Fruit fly (Drosophila melanogaster) ovary, adult (tissue): Measurements from ENCODE around the gene mad2.

Experiments
- CG17801 ChIP-seq: fragments of 200-800 bp; optimal IDR thresholded peaks from 2 replicates; lab custom pipeline; 2019; ENCODE audit warnings: missing biosample characterization, mild to moderate bottlenecking, missing genetic modification characterization, moderate library complexity; ENCODE audit not compliant: partially characterized antibody

The mad2 gene

DNA sequence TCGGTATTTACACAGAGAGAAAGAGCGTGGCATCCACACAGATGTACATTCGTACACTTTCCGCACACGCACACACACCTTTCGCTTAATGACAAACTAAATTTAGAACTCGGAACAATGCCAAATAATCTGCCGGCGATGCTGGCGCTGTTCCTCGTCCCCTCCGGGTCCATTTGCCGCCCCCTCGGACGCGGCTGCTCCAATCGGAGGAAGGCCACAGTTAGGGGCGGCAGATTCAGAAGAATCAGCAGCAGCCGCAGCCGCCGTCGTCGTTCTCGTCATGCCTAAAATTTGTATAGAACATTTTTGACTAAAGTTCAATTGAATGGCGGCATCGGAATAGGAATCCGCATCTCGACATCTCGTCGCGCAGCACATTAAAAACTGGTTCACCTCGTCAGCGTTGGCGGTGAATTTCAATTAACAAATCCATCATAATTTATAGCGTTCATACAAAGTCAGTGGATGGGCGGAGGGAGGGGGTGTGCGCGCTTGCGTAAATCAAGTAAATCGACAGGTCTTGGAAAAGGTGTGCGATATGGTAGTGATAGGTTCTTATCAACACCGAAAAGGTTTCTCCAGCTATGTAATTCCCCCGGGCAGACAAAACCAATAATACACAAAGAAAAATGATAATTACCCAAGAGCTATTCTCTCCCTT lies 4.2 kb downstream of the mad2 start:
- TF ChIP-seq CG17801, result no peak

DNA sequence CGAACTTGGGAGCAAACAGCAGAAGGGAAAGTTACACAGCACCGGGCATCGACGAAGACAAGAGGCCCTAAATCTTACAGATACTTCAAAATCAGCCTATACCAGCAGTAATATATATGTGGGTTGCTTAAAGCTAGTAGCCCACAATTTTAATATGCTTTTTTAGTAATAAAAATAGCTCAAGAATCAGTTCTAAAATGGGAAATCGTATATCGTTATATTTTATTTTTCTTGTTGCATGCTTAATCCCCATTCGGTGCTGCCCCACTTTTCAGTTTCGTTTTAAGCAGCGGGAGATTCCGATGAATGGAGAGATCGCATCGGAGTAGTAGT lies 4.8 kb downstream of the mad2 start:
- TF ChIP-seq CG17801, result no peak

DNA sequence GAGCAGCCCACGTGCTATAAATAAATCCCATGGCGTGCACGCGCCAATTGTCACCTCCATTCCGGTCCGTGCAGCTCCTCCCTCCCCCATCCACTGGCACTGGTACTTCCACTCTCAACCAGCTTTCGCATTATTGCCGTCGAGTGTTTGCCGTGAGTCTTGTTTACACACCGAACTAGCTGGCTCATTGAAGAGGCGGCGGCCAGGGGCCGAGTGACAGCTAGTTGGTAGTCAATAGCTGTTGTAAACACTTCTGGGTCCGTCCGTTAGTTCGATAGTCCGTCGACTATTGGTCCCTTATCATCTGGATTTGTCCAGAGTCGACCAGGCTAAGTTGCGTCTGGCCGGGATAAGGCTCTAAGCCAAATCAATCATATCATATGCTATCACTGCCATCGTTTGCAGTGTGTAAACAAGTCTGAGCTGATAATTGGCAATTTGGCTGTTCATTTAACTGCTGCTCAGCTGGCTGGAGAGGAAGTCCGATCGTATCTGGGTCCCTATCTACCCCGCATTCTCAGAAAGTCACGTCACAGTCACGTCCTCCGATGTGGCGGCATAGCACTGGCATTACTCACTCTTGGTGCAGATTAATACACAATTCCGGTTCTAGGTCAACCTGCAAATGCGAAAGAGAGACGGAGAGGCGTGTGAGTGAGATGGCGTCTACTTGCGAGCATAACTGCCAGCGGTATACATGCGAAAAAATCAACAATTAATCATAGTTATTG lies 5.4 kb downstream of the mad2 start:
- TF ChIP-seq CG17801, result no peak

DNA sequence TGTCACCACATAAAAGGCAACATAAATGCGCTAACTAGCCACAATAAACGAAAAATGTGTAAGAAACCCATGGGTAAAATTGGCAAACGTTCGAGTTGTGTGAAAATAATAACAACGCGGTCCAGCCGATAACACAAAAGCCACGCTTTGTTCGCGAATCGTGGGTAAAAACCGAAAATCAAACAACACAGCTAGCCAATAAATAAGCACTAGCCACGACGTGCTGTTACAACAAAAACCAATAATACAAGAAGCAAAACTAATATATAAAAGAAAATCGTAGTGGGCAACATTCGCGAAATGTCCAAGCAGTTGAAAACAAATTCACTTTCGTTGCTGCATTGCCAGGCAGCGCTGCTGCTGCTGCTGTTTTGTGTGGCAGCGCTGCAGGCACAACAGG lies 10.2 kb downstream of the mad2 start, which contains the start of gene CG42272:
Gene CG42272 (plus strand): TSS at position 301 of the 400 bp plus-strand sequence.
- TF ChIP-seq CG17801, result no peak

DNA sequence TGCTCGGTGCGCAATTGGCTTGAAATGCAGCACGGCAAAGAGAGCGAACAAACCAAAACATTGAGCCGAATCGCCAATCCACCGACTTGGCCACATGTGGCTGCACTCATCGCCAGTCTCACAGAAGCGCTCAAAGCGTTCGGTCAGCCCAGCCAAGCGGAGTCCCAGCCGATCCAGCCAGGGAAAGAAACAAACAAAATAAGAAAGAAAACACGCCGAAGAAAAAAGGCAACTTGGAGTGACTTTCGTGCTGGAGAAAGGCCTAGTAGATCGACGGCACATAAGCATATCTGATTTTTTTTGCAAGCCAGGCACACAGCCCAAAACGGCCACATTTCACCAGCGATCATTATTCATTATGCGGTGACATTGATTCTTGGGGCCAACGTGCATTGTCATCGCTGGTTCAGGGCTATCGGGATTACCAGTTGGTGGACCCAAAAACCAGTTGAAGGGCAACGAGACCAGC lies 10.8 kb downstream of the mad2 start:
- no peak for TF ChIP-seq CG17801

DNA sequence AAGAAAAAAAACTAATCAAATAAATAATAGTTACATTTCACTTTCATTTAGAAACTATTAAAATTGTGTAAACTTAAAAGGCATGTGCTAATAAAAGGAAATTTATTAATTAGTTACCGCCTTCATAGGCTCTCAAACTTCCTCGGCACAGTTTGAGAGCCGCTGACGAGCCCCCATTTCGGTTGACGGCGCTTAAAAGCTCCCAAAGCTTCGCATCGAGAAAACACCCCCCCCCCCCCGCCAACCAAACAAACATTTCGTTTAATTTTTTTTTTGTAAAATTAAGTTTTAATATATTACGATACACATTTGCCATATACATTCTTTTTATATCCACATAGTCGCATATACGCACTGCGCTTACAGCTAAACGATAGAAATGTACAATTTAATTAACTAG lies 15.6 kb downstream of the mad2 start:
- no peak for TF ChIP-seq CG17801

DNA sequence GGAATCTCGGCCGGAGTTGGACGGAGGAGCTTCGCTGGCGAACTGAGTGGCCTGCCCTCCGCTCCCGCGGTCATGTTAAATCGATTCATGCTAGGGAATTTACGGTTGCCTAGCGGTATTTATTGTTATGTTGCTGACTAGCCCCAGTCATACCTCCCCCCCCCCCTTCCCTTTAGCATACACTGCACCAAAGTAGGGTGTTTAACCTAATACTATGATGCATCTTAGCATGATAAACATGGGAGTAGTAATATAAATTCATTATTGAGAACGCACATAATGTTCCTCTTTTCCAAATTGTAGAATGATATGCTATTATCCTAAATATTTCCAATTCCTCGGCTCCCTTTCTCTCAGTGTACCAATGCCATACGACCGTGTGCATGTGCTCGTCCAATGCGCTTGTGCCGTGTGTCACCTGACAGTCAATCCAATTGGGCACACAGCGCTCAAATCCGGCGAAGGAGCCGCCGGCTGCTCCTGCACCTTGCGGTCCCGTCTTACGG lies 16.3 kb downstream of the mad2 start, which contains the start of gene Tektin-C:
Gene Tektin-C (minus strand): TSS at position 51 of the 506 bp plus-strand sequence.
- TF ChIP-seq CG17801, result no peak

DNA sequence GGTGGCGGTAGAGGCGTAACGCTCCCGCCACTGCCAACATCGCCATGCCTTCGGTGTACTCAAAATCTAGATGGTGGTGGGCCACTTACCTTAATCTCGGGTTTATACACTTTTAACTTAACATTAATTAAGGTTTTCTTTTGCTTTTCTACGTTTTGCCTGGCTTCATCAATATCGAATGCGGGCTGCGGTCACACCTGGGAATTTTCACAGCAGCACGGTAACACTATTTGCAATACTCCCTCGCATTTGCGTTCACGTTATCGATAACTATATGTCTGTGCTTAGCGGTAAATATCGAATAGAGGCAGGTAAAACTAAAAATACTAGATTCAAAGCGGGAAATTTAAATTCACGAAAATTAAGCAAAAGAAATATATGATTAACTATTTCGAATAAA lies 18.9 kb downstream of the mad2 start, which contains the start of gene Bre1:
Gene Bre1 (minus strand): TSS at position 226 of the 400 bp plus-strand sequence.
- no peak for TF ChIP-seq CG17801

DNA sequence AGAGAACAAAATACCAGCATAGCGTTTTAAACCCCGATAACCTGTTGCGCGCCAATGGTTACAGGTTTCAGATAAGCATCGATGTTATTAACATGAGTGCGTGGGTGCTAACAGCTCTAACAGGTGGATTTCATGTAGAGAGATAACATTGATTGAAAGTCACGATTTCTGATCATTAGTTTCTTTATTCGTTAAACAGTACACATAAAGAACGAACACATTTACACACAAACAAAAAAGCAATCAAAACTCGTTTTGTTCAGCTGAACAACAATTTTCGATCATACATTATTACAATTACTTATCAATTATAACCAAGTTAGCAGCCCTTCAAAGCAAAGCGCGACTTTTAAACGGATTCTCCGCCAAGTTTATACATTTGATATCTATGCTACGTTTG lies 23.2 kb downstream of the mad2 start:
- peak; percentile 32 for TF ChIP-seq CG17801

DNA sequence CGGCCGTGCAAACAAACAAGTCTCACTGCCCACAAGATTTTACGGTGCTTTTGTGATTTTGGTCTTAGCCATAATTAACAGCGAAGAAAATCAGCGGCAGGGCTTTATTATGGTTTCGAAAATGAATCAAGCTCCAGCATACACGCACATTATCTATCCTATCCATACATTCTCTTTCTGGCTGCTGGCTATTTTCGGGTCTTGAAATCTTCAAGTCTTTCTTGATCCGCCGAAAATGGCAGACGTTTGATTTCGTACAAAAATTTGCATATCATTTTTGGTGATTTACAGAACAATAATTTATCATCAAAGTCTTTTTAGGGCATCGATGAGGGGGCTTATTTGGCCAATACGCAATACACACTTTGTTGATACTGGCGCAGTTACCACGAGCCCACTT lies 24.1 kb downstream of the mad2 start:
- TF ChIP-seq CG17801, result no peak

DNA sequence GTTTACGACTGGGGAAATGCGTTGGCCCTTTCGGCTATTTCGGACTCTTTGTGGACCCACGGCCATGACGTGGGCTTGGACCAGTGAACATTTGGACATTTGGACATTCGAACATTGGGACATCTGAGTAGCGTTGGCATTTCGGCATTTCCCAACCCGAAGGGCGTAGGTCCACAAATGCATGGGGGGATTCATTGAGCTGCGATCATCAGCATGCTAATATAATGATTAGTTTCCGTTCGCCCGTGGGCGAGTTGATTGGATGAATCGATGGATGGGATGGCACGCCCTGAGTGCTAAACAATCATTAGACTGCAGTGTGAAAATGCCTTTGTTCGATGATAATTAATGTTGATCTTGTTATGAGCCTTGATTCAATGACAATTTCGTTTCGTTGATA lies 25.4 kb downstream of the mad2 start:
- TF ChIP-seq CG17801, result no peak

DNA sequence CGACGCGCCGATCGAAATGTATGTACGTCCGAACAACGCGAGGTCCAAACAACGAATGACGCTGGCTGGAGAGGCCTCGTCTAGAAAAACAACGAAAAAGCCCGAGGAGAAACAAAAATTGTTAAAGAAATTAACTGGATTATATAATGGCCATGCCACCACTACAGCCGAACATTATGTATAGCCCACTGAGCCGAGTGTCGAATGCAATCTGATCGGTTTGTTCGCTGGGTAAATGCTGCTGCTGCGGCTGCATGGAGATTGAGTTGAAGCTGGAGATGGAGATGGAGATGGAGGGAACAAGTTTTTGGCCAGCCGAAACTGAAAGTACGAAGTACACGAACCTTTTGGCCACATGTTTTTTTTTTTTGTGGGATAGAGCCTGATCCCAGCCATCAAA lies 26.3 kb downstream of the mad2 start, which contains the start of gene Cralbp:
Gene Cralbp (minus strand): TSS at position 115 of the 400 bp plus-strand sequence.
- TF ChIP-seq CG17801, result no peak

DNA sequence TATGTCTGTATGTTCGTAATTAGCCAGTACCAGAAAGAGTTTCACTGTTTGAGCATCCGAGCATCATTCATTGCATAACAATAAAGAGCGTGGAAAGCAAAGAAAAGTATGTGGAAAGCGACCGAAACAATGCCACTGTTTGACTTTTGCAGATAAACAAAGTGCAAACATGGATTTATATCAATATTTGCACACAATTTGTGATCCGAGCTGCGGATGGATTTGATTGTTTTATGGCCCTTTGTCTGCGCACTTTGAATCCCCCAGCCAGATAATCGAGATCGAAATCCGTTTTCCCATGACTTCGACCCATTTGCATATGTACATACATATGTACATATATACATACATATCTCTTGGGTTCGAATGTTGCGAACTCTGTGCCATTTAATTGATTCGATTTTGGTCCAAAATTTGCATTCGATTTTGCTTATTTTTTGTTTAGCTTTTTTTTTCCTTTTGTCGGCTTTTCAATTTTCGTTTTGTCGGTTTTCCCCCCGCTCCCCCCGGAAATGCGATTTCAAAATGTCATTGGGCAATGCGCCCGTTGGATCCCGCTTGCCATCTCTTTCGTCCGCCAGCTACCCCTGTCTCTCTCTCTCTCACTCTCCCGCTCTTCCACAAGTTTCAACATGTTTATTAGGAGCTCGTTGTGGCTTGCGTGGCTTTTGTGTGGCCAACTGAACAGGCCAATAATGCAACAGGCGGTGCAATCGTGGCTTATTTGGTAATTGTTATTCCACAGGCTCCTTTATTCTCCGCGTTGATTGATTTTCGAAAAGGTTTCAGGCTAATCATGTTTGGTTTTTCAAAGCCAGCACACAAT lies 27.4 kb downstream of the mad2 start:
- TF ChIP-seq CG17801, result no peak

DNA sequence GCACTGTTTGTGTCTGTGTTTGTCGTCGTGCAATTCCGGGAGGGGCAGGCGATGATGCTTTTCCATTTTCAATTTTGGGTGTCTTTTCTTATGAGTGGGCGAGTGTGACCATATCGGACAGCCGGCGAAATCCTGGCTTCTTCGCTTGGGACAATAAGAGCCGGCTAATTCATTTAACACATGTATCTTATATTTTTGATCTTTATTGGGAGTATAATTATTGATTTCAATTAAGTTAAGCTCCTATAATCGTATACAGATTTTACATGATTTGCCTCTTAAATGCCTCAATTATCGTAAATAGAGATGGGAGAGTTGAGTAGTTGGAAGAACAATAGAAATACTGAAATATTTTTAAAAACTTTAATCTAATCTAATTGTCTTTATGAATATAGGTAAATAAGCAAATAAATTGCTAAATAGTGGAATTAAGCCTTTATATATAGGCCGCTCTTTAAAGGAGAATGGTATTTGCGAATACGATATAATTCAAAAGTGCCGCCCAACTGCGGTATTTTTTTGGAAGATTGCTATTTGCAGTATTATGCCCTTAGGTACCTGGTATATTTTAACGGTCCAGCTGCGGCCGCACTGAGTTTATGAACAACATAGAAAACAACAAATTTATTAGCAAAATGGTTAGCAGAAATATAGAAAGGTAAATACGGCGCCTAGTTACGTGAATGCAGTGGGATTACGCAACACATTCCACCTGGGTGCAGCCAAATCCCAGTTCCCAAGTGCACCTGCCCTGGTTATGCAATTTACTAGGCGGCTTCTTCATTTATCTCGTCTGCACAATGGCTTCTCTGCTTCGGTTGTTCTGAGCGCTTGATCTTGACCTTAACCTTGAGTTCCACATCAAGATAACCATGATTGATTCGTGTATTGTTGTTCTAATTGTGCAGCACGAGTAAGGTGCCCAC lies 33.2 kb downstream of the mad2 start, which contains the start of the genes Myt1, PGRP-LD and Pmi:
Gene Myt1 (minus strand): TSS at position 116 of the 926 bp plus-strand sequence.
Gene PGRP-LD (plus strand): TSS at position 576 of the 926 bp plus-strand sequence.
Gene Pmi (plus strand): TSS at position 576 of the 926 bp plus-strand sequence.
- no peak for TF ChIP-seq CG17801

DNA sequence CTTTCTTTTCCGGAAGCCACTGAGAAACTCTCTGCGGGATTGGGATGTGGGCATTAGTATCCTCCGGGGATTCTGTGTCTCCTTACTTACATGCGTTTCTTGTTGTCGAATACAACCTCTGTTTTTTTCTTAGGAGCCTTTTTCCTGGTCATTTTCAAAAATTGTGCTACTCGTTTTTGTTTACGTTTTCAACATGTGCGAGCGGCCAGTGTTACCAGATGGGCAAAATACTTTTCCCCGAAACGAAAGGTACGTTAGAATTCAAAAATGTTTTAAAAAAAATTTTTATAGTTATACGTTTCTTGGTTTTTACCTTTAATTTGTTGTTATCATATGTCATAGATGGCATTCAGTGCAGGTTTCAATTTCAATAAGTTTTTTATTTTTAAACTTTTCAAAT lies 35.8 kb downstream of the mad2 start, which contains the start of gene vito:
Gene vito (minus strand): TSS at position 220 of the 400 bp plus-strand sequence.
- no peak for TF ChIP-seq CG17801
